Worm (Caenorhabditis elegans): ENCODE measurements around the gene Y81G3A.4.

DNA sequence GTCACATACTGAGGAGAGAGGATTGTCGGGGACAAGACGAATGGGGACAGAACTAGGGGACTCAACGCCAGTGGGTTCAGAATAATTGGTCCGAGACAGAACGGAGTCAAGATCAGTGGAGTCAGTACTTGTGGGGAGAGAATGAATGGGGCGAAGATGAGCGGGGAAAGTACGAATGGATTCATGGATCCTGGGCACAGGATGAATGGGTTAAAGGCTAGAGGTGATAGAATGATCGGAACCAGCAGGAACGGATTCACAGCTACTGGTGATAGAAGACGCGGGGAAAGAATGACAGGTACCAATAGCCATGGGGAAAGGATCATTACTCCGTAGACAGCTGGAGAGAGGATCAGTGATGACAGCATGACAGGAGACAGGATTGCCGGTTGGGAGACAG, 48.4 kb downstream of the Y81G3A.4 start:
- TF ChIP-seq nfya-1 (tag; optimal IDR thresholded peaks at IDR 0.05; ENCODE audit: insufficient read depth) (no peak), skn-1 (tag; optimal IDR thresholded peaks at IDR 0.05) (no peak)
